Worm (Caenorhabditis elegans): Measurements from ENCODE around the gene ZK353.9.

DNA sequence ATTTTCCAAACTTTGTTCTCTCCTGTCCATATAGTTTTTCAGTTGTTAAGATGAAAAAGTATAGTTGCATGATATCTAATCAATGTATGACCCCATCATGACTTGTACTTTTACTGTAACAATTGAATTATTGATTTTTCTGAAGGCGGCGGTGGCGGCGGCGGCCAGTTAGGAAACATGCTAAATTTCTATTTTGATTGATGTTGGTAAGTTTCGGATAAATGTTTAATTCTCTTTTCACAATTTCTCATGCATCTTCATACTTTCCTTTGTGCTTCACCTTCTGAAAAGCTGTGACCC lies 8.6 kb downstream of the ZK353.9 start, which contains the start of gene sor-1:
- TF ChIP-seq ceh-48 (tag; optimal IDR thresholded peaks at IDR 0.05) = no peak
- no peak for TF ChIP-seq pag-3 (tag; optimal IDR thresholded peaks at IDR 0.05; ENCODE audit: borderline replicate concordance)
- no peak for TF ChIP-seq pat-9 (tag; optimal IDR thresholded peaks at IDR 0.05)
- TF ChIP-seq K02D7.2 (tag; optimal IDR thresholded peaks at IDR 0.05) = no peak
- no peak for TF ChIP-seq pros-1 (tag; optimal IDR thresholded peaks at IDR 0.05)
- no peak for TF ChIP-seq fkh-6 (tag; optimal IDR thresholded peaks at IDR 0.05)
- TF ChIP-seq nhr-11 (tag; optimal IDR thresholded peaks at IDR 0.05) = no peak
- TF ChIP-seq npax-4 (tag; optimal IDR thresholded peaks at IDR 0.05) = no peak
- TF ChIP-seq Y22D7AL.16 (tag; optimal IDR thresholded peaks at IDR 0.05) = no peak
- TF ChIP-seq tbx-2 (tag; optimal IDR thresholded peaks at IDR 0.05) = no peak
- no peak for TF ChIP-seq ceh-2 (tag; optimal IDR thresholded peaks at IDR 0.05)
- TF ChIP-seq nfya-1 (tag; optimal IDR thresholded peaks at IDR 0.05) = no peak
- TF ChIP-seq pqm-1 (tag; optimal IDR thresholded peaks at IDR 0.05) = no peak
